Worm (Caenorhabditis elegans): ENCODE data around the gene ZK829.1.

Gene ZK829.1

DNA sequence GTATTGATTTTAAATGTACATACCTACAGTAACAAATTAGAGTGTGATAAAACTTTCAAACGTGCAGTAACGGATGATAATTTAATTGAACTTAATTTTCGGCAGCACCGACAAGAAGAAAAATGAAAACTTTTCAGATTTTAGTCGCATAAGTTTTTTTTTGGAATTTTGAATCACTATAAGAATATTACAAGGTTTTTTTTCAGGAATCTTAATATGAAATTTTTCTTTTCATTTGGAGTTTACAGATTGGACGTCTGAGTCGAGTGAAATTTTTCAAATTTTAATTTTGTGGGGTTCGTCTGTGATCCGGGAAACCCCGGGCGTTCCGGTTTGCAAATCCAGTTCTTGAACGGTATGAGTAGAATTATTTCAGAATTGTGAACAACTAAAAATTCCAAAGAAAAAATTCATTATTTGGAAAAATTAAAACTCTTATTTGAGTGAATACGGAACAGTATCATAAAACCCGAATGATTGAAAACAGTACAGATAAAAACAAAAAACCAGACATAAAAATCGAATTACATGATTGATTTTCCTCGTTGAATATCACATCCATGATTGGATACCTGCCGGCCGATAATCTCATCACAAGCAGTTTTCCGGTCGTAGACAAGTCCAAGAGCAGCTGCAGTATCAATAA lies 28.8 kb downstream of the ZK829.1 start:
- TF ChIP-seq him-1 (tag; optimal IDR thresholded peaks at IDR 0.05), result no peak
- TF ChIP-seq W03F9.2 (tag; optimal IDR thresholded peaks at IDR 0.05), result no peak
- no peak for TF ChIP-seq dao-5 (tag; optimal IDR thresholded peaks at IDR 0.05)

DNA sequence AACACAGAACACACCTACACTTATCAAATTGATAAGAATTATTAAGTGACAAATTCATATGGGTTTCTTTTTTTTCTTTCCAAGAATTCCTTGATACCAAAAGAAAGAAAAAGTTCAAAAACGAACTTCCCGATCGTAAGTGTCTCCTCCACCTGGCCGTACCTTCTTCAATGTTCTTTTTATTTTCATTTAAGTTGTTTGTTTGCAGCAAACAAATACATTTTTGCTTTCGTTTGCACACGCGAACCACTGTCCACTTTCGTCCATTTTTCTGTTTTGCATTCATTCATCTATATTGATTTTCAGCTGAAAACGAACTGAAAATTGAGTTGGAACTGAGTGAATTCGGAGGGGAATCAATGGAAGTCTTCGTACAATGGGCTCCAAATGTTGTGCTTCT lies 30.5 kb downstream of the ZK829.1 start, which contains the start of gene VZK822L.2:
VZK822L.2 (plus strand) TSS at position 301 of the 400 bp plus-strand sequence.
- TF ChIP-seq him-1 (tag; optimal IDR thresholded peaks at IDR 0.05), result no peak
- TF ChIP-seq W03F9.2 (tag; optimal IDR thresholded peaks at IDR 0.05), result no peak
- no peak for TF ChIP-seq dao-5 (tag; optimal IDR thresholded peaks at IDR 0.05)

DNA sequence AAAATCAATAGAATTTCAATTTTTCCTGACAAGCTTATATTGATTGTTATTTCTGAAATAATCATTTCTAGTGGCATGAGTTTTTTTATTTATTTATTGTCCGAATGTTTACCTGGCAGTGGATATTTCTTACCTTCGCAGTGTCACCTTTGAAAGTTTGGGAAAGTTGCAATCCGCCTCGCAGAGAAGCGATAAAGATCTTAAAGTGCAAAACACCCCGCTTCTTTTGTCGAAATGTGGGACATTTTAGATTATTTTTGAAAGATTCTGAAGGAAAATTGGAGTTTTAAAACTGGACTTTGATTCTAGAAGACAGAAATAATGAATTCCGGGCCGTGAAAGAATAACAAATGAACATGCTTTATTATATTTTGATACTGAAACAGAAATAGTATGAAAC lies 33.5 kb downstream of the ZK829.1 start:
- TF ChIP-seq W03F9.2 (tag; optimal IDR thresholded peaks at IDR 0.05) (no peak), dao-5 (tag; optimal IDR thresholded peaks at IDR 0.05) (no peak), him-1 (tag; optimal IDR thresholded peaks at IDR 0.05) (no peak)

DNA sequence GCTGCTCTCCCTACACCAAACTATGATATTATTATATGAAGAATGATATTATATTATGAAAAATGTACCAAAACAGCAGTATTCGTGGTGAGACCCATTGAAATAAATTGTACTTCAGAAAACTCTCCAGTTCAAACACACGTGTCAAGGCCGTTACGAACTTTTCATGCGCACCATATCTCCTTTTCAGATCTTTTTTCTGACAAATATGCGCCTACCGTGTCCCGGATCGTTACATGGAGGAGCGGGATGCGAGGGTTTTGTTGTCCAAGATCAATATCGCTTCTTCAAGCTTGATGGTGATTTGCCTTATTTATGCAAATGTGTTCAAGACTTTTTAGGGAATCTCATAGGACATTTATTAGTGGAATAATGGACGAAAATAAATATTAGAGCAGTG lies 38.5 kb downstream of the ZK829.1 start:
- no peak for TF ChIP-seq W03F9.2 (tag; optimal IDR thresholded peaks at IDR 0.05)
- TF ChIP-seq dao-5 (tag; optimal IDR thresholded peaks at IDR 0.05), result no peak
- TF ChIP-seq him-1 (tag; optimal IDR thresholded peaks at IDR 0.05), result no peak

DNA sequence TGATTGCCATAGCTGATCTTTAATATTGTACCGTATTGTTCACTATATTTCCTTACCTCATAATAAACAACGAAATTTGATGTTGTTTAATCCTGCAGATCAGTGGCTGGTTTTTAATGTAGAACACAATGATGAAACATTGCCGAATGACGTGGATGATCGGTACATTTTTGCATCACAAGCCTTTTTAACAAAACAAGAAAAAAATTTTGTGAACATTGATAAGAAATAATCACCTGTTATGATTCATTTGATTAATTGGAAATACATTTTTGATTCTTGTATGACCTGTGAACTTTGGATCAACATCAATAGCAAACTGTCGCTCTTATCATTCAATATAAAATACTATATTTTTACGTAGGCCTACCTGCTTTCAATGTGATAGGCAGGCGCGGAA lies 39.4 kb downstream of the ZK829.1 start:
- TF ChIP-seq W03F9.2 (tag; optimal IDR thresholded peaks at IDR 0.05) (no peak), dao-5 (tag; optimal IDR thresholded peaks at IDR 0.05) (no peak), him-1 (tag; optimal IDR thresholded peaks at IDR 0.05) (no peak)

DNA sequence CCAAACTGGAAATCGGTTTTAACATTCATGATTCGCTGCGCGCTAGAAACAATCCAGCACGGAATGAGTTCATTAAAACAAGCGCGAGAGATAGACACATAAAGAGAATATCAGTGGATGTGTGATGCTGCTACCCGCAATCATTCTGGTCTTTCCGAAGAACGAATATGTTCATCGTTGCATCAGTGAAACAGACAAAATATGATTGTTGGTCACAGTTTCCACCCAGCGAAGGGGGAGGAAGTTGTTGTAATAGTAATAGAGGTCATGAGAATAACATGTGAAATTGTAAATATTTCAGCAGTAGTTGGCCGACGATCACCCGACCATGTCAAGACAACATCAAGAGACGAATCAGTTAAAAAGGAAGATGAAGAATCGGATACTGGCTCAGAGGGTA lies 41.0 kb downstream of the ZK829.1 start:
- TF ChIP-seq W03F9.2 (tag; optimal IDR thresholded peaks at IDR 0.05) (no peak), dao-5 (tag; optimal IDR thresholded peaks at IDR 0.05) (no peak), him-1 (tag; optimal IDR thresholded peaks at IDR 0.05) (no peak)

DNA sequence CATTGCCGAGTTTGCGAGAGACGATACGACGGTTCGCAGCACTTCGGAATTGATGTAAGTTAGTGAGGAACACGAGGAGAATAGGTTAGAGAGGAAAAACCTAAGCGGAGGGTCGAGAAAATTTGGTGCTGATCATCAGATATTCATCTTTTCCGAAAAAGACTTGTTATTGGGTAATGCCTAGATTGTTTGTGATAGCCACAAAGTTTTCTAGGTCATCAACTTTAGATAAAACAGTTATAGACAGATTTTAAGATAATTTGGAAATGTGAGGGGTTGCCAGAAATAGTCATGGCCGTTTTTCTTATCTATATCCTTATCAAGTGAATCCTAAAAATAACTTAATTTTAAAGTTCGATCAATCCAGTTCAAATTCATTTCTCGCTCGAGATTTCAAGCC lies 41.8 kb downstream of the ZK829.1 start:
- TF ChIP-seq W03F9.2 (tag; optimal IDR thresholded peaks at IDR 0.05) (no peak), dao-5 (tag; optimal IDR thresholded peaks at IDR 0.05) (no peak), him-1 (tag; optimal IDR thresholded peaks at IDR 0.05) (no peak)

DNA sequence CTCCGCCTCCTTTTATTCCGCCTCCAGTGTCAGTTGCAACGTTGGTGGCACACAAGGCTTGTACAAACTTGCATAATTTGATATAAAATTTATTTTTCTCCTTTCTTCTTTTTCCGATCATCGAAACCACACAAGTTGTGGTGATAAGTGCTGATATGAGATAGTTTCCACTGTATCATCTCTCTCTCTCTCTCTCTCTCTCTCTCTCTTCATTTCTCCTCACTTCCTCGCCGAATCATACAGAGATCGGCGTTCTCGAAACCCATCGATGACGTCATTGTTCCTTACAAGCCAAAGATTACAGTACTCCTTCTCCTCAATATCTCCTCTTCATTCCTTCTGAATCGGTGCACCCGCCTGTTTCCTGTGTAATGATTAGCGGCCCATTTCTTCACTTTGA lies 42.9 kb downstream of the ZK829.1 start, which contains the start of gene nhr-43:
nhr-43 (plus strand) TSS at position 233 of the 400 bp plus-strand sequence.
- TF ChIP-seq W03F9.2 (tag; optimal IDR thresholded peaks at IDR 0.05), result no peak
- TF ChIP-seq dao-5 (tag; optimal IDR thresholded peaks at IDR 0.05), result no peak
- TF ChIP-seq him-1 (tag; optimal IDR thresholded peaks at IDR 0.05), result no peak

DNA sequence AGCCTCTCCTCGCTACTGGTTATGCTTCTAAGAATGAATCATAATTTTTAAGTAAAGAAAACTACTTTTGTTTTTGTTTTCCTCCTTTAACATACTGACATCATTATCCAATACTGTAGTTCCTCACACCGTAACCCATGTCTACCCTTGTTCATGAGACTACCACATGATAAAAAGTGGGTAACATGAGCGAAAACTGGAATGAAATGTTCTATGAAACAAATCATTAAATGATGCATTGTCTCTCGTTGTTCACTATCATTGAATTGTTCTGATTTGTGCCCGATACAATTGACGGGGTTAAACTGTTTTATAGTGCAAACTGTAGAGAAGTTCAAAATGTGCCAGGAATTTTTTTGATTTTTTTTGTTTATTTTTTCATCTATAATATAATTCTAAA lies 44.5 kb downstream of the ZK829.1 start:
- TF ChIP-seq W03F9.2 (tag; optimal IDR thresholded peaks at IDR 0.05) (no peak), dao-5 (tag; optimal IDR thresholded peaks at IDR 0.05) (no peak)

DNA sequence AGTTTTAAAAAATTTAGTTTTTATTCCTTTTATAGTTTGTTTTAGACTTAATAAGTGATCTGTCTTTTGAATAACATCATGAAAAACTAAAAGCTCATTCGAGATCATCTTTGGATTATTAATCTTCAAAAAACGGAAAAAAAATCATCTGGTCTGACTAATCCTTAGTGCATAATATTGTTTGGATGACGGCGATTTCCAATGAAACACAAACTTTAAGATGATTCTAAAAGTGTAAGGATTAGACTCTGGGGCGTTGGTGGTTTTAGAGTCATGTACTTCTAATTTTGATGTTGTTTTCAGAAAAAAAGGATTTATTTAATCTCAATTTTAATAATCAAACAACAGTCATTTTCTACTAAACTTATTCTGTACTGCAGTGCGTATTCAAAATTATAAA lies 48.9 kb downstream of the ZK829.1 start:
- TF ChIP-seq him-1 (tag; optimal IDR thresholded peaks at IDR 0.05) (no peak), W03F9.2 (tag; optimal IDR thresholded peaks at IDR 0.05) (no peak), dao-5 (tag; optimal IDR thresholded peaks at IDR 0.05) (no peak)

DNA sequence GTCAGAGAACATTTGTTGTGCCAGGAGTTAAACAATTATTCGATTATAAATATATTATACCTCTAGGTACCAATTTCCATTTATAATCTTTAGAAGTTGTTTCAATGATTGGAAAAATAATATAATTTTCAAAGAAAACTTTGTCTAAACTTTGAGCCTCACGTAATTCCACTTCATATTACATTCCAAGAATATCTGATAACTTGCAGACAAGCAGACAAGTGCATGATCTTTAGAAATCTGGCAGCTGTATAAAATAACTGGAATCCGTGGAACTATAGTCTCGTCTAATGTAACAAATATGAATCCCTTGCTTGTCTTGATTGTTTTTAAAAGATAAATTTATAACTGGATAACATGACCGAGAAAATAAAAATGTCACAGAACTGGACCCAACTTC lies 49.7 kb downstream of the ZK829.1 start:
- TF ChIP-seq dao-5 (tag; optimal IDR thresholded peaks at IDR 0.05) (no peak), him-1 (tag; optimal IDR thresholded peaks at IDR 0.05) (no peak), W03F9.2 (tag; optimal IDR thresholded peaks at IDR 0.05) (no peak)

All from whole organism, L4/young adult.